Fruit fly (Drosophila melanogaster): ENCODE data around the gene drongo.

dm6 chr2L:897124-897523 lies 46.3 kb upstream of the drongo start:
- no peak for TF ChIP-seq ttk (optimal IDR thresholded peaks at IDR 0.05)
- no peak for TF ChIP-seq h (optimal IDR thresholded peaks at IDR 0.05)
